Fruit fly (Drosophila melanogaster): ENCODE data around the gene RabX6.

DNA sequence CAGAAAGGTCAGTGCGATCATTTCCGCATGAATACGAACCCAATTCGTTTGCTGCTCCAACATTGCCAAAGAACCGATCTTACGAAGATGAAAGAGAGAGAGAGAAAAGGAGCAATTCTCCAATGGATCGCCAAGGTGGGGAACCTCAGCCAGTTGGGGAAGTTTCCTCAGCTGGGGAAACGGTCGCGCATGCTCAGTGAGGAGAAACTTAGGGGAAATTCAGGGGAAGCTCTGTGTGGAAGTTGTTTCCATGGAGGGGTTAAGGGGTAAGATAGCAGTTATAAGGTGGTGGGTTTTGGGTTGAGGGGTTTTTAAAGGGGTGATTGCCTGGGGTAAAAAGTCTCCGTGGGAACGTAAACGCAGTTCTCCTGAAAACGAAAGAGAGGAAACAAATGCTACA lies 17.0 kb upstream of the RabX6 start:
- TF ChIP-seq ttk (optimal IDR thresholded peaks at IDR 0.05) (no peak), Sin3A (optimal IDR thresholded peaks at IDR 0.05) (no peak), psq (optimal IDR thresholded peaks at IDR 0.05) (no peak)
